Worm (Caenorhabditis elegans) whole organism, young adult: ENCODE data around the gene copb-2.

Experiments
- B0261.1 ChIP-seq: sonication (generic microtip); optimal IDR thresholded peaks from 2 replicates; lab custom pipeline; 2016; ENCODE audit warnings: mild to moderate bottlenecking, missing genetic modification characterization, moderate library complexity, missing compliant biosample characterization
- B0336.3 ChIP-seq: fragments of 200-800 bp; sonication (Bioruptor generic); IDR thresholded peaks from 2 replicates; pipeline ENCODE4 v1.3.6; 2022; ENCODE audit warnings: missing genetic modification characterization, missing compliant biosample characterization
- C06A6.2 ChIP-seq: fragments of 200-800 bp; sonication (Bioruptor generic); conservative IDR thresholded peaks from 2 replicates; pipeline ENCODE4 v1.3.6; 2022; ENCODE audit warnings: missing genetic modification characterization, missing compliant biosample characterization
- C17E4.6 ChIP-seq: fragments of 200-800 bp; sonication (Bioruptor generic); IDR thresholded peaks from 2 replicates; pipeline ENCODE4 v1.3.6; 2022; ENCODE audit warnings: missing genetic modification reagents, missing genetic modification characterization, missing compliant biosample characterization
- F33H1.4 ChIP-seq: fragments of 200-800 bp; sonication (Bioruptor generic); IDR thresholded peaks from 2 replicates; pipeline ENCODE4 v1.3.6; 2022; ENCODE audit warnings: missing genetic modification reagents, missing genetic modification characterization, missing compliant biosample characterization
- F57C9.4 ChIP-seq: sonication (generic microtip); optimal IDR thresholded peaks from 2 replicates; lab custom pipeline; 2017; ENCODE audit warnings: mild to moderate bottlenecking, missing genetic modification characterization, missing compliant biosample characterization
- Y53G8AR.9 ChIP-seq: fragments of 200-800 bp; sonication (Bioruptor generic); conservative IDR thresholded peaks from 2 replicates; pipeline ENCODE4 v1.3.6; 2022; ENCODE audit warnings: missing genetic modification reagents, missing genetic modification characterization, missing compliant biosample characterization
- Y56A3A.18 ChIP-seq: fragments of 200-800 bp; sonication (Bioruptor generic); IDR thresholded peaks from 2 replicates; pipeline ENCODE4 v1.3.6; 2022; ENCODE audit warnings: missing genetic modification reagents, missing genetic modification characterization, missing compliant biosample characterization
- akir-1 ChIP-seq: fragments of 200-800 bp; sonication (Bioruptor generic); optimal IDR thresholded peaks from 2 replicates; lab custom pipeline; 2018; ENCODE audit warnings: mild to moderate bottlenecking, missing genetic modification characterization, moderate library complexity, missing compliant biosample characterization
- aptf-3 ChIP-seq: fragments of 200-800 bp; sonication (Bioruptor generic); IDR thresholded peaks from 2 replicates; pipeline ENCODE4 v1.3.6; 2022; ENCODE audit warnings: missing genetic modification characterization, missing compliant biosample characterization
- attf-3 ChIP-seq: fragments of 200-800 bp; sonication (Bioruptor generic); conservative IDR thresholded peaks from 2 replicates; pipeline ENCODE4 v1.3.6; 2022; ENCODE audit warnings: missing genetic modification reagents, missing genetic modification characterization, missing compliant biosample characterization
- bed-2 ChIP-seq: fragments of 200-800 bp; sonication (Bioruptor generic); IDR thresholded peaks from 2 replicates; pipeline ENCODE4 v1.3.6; 2022; ENCODE audit warnings: missing genetic modification reagents, missing genetic modification characterization, missing compliant biosample characterization
- cebp-2 ChIP-seq: fragments of 200-800 bp; sonication (Bioruptor generic); IDR thresholded peaks from 2 replicates; pipeline ENCODE4 v1.3.6; 2022; ENCODE audit warnings: missing genetic modification characterization, missing compliant biosample characterization
- ceh-40 ChIP-seq: fragments of 200-800 bp; sonication (Bioruptor generic); IDR thresholded peaks from 2 replicates; pipeline ENCODE4 v1.3.6; 2022; ENCODE audit warnings: missing genetic modification characterization, missing compliant biosample characterization
- ceh-79 ChIP-seq: sonication (generic microtip); optimal IDR thresholded peaks from 2 replicates; lab custom pipeline; 2017; ENCODE audit warnings: mild to moderate bottlenecking, missing genetic modification characterization, missing compliant biosample characterization
- dox-1 ChIP-seq: fragments of 200-800 bp; sonication (Bioruptor generic); IDR thresholded peaks from 2 replicates; pipeline ENCODE4 v1.3.6; 2022; ENCODE audit warnings: missing genetic modification reagents, missing genetic modification characterization, missing compliant biosample characterization
- dpff-1 ChIP-seq: sonication (generic microtip); optimal IDR thresholded peaks from 2 replicates; lab custom pipeline; 2017; ENCODE audit warnings: mild to moderate bottlenecking, missing genetic modification characterization, missing compliant biosample characterization
- dpl-1 ChIP-seq: fragments of 150-350 bp; optimal IDR thresholded peaks from 2 replicates; lab custom pipeline; 2014; ENCODE audit warnings: missing biosample characterization, missing genetic modification reagents, missing genetic modification characterization
- ekl-4 ChIP-seq: fragments of 200-800 bp; sonication (Bioruptor generic); IDR thresholded peaks from 2 replicates; pipeline ENCODE4 v1.3.6; 2022; ENCODE audit warnings: missing genetic modification reagents, missing genetic modification characterization, missing compliant biosample characterization
- ets-4 ChIP-seq: fragments of 200-800 bp; sonication (Bioruptor generic); optimal IDR thresholded peaks from 2 replicates; lab custom pipeline; 2018; ENCODE audit warnings: mild to moderate bottlenecking, missing genetic modification characterization, missing compliant biosample characterization
- gei-17 ChIP-seq: fragments of 200-800 bp; sonication (Bioruptor generic); optimal IDR thresholded peaks from 2 replicates; lab custom pipeline; 2018; ENCODE audit warnings: mild to moderate bottlenecking, missing genetic modification characterization, missing compliant biosample characterization
- hlh-12 ChIP-seq: sonication (generic microtip); optimal IDR thresholded peaks from 2 replicates; lab custom pipeline; 2016; ENCODE audit warnings: missing genetic modification characterization, missing compliant biosample characterization
- hrde-1 ChIP-seq: sonication (generic microtip); optimal IDR thresholded peaks from 2 replicates; lab custom pipeline; 2016; ENCODE audit warnings: missing genetic modification characterization, mild to moderate bottlenecking, missing compliant biosample characterization, moderate library complexity, missing genotype, missing genetic modification reagents, borderline replicate concordance
- hsf-1 ChIP-seq: fragments of 200-800 bp; sonication (Bioruptor generic); IDR thresholded peaks from 2 replicates; pipeline ENCODE4 v1.3.6; 2022; ENCODE audit warnings: missing genetic modification reagents, missing genetic modification characterization, missing compliant biosample characterization
- let-526 ChIP-seq: fragments of 200-800 bp; sonication (Bioruptor generic); IDR thresholded peaks from 2 replicates; pipeline ENCODE4 v1.3.6; 2022; ENCODE audit warnings: missing genetic modification reagents, missing genetic modification characterization, missing compliant biosample characterization
- let-607 ChIP-seq, 2 experiments: fragments of 200-800 bp in 1 of 2; sonication (Bioruptor generic) in 1 of 2; sonication (generic microtip) in 1 of 2; optimal IDR thresholded peaks; 2 replicates each; lab custom pipeline; 2016 to 2018; ENCODE audit warnings: mild to moderate bottlenecking in 2 of 2, missing compliant biosample characterization in 2 of 2, missing genetic modification characterization in 2 of 2, moderate library complexity in 2 of 2, missing genotype in 1 of 2
- lin-35 ChIP-seq, 3 experiments: fragments of 150-350 bp in 2 of 3; sonication (generic microtip) in 1 of 3; optimal IDR thresholded peaks; 2 replicates each; lab custom pipeline; 2014 to 2018; ENCODE audit warnings: missing biosample characterization in 3 of 3, missing genetic modification characterization in 3 of 3, missing genetic modification reagents in 3 of 3
- madf-10 ChIP-seq: sonication (generic microtip); optimal IDR thresholded peaks from 2 replicates; lab custom pipeline; 2016; ENCODE audit warnings: mild to moderate bottlenecking, missing genetic modification characterization, missing compliant biosample characterization
- madf-6 ChIP-seq: fragments of 200-800 bp; sonication (Bioruptor generic); IDR thresholded peaks from 2 replicates; pipeline ENCODE4 v1.3.6; 2022; ENCODE audit warnings: missing genetic modification reagents, missing genetic modification characterization, missing compliant biosample characterization
- mcd-1 ChIP-seq: fragments of 200-800 bp; sonication (Bioruptor generic); IDR thresholded peaks from 2 replicates; pipeline ENCODE4 v1.3.6; 2022; ENCODE audit warnings: missing genetic modification reagents, missing genetic modification characterization, missing compliant biosample characterization
- mes-4 ChIP-seq: sonication (generic microtip); optimal IDR thresholded peaks from 2 replicates; lab custom pipeline; 2016; ENCODE audit warnings: missing genotype, missing genetic modification characterization, missing compliant biosample characterization
- mxl-1 ChIP-seq: sonication (generic microtip); optimal IDR thresholded peaks from 2 replicates; lab custom pipeline; 2016; ENCODE audit warnings: missing genetic modification characterization, missing compliant biosample characterization
- nfya-2 ChIP-seq: fragments of 200-800 bp; sonication (Bioruptor generic); IDR thresholded peaks from 2 replicates; pipeline ENCODE4 v1.3.6; 2022; ENCODE audit warnings: missing genetic modification reagents, missing genetic modification characterization, missing compliant biosample characterization
- nhr-80 ChIP-seq: sonication (generic microtip); optimal IDR thresholded peaks from 2 replicates; lab custom pipeline; 2016; ENCODE audit warnings: missing genetic modification characterization, missing compliant biosample characterization
- sdz-38 ChIP-seq: sonication (generic microtip); optimal IDR thresholded peaks from 2 replicates; lab custom pipeline; 2016; ENCODE audit warnings: missing genotype, missing genetic modification characterization, missing compliant biosample characterization
- snpc-1.3 ChIP-seq: sonication (generic microtip); optimal IDR thresholded peaks from 2 replicates; lab custom pipeline; 2017; ENCODE audit warnings: missing genetic modification characterization, mild to moderate bottlenecking, missing compliant biosample characterization, antibody characterized with exemption, moderate library complexity, missing genotype, missing genetic modification reagents; ENCODE audit not compliant: insufficient read depth
- snpc-3.4 ChIP-seq: sonication (generic microtip); optimal IDR thresholded peaks from 2 replicates; lab custom pipeline; 2017; ENCODE audit warnings: missing genetic modification characterization, mild to moderate bottlenecking, missing compliant biosample characterization, antibody characterized with exemption, moderate library complexity, missing genotype, missing genetic modification reagents
- snpc-4 ChIP-seq, 5 experiments: fragments of 150-350 bp in 1 of 5; sonication (generic microtip) in 4 of 5; optimal IDR thresholded peaks; 2 replicates each; lab custom pipeline; 2014 to 2018; ENCODE audit warnings: missing genetic modification characterization in 5 of 5, missing biosample characterization in 3 of 5, antibody characterized with exemption in 2 of 5, mild to moderate bottlenecking in 2 of 5, missing compliant biosample characterization in 2 of 5, missing genotype in 2 of 5, moderate library complexity in 2 of 5, missing genetic modification reagents in 1 of 5
- sptf-2 ChIP-seq: fragments of 200-800 bp; sonication (Bioruptor generic); optimal IDR thresholded peaks from 2 replicates; lab custom pipeline; 2018; ENCODE audit warnings: mild to moderate bottlenecking, missing genetic modification characterization, missing compliant biosample characterization
- tbp1 ChIP-seq: fragments of 200-800 bp; sonication (Bioruptor generic); optimal IDR thresholded peaks from 2 replicates; lab custom pipeline; 2018; ENCODE audit warnings: mild to moderate bottlenecking, missing genetic modification characterization, missing compliant biosample characterization
- tbx-9 ChIP-seq: sonication (generic microtip); optimal IDR thresholded peaks from 2 replicates; lab custom pipeline; 2016; ENCODE audit warnings: borderline replicate concordance, missing genetic modification characterization, inconsistent platforms, missing compliant biosample characterization
- ztf-22 ChIP-seq: fragments of 200-800 bp; sonication (Bioruptor generic); optimal IDR thresholded peaks from 2 replicates; lab custom pipeline; 2018; ENCODE audit warnings: mild to moderate bottlenecking, missing genetic modification characterization, moderate library complexity, missing compliant biosample characterization
- ztf-25 ChIP-seq: fragments of 200-800 bp; sonication (Bioruptor generic); IDR thresholded peaks from 2 replicates; pipeline ENCODE4 v1.3.6; 2022; ENCODE audit warnings: missing genetic modification reagents, missing genetic modification characterization, missing compliant biosample characterization
- ztf-28 ChIP-seq: fragments of 200-800 bp; sonication (Bioruptor generic); IDR thresholded peaks from 2 replicates; pipeline ENCODE4 v1.3.6; 2022; ENCODE audit warnings: missing genetic modification reagents, missing genetic modification characterization, missing compliant biosample characterization
- ztf-3 ChIP-seq: fragments of 200-800 bp; sonication (Bioruptor generic); optimal IDR thresholded peaks from 2 replicates; lab custom pipeline; 2018; ENCODE audit warnings: mild to moderate bottlenecking, missing genetic modification characterization, missing compliant biosample characterization
- ztf-6 ChIP-seq: fragments of 200-800 bp; sonication (Bioruptor generic); IDR thresholded peaks from 2 replicates; pipeline ENCODE4 v1.3.6; 2022; ENCODE audit warnings: missing genetic modification reagents, missing genetic modification characterization, missing compliant biosample characterization

copb-2 gene

DNA sequence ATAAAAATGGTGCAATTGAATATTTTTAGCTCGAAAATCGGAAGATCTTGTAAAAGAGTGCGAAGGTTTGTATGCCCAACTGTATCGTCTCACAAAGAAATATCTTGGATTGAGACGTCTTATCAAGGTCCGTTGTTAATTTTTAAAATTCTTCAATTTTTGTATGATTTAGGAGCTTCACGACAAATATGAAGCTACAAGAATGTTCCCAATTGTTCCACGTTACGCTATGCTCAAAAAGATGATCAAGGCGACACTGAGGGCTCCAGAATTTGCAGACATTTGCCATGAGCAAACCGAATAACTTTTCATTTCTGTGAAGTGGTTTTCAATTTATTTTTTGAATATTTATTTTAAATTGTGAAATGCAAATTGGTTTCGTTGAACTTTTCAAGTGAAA is 20.8 kb upstream of the copb-2 start (continued):
- TF ChIP-seq tbp1 (no peak), hlh-12 (tag; lab: Kevin White, UChicago) (no peak), bed-2 (no peak), aptf-3 (GFP tag; lab: Robert Waterston, UW) (no peak), madf-10 (tag; lab: Kevin White, UChicago) (no peak), ztf-22 (no peak), ets-4 (GFP tag; lab: Kevin White, UChicago) (no peak), B0336.3 (peak; percentile 93), gei-17 (GFP tag; lab: Kevin White, UChicago) (peak; percentile 32), ceh-79 (no peak), lin-35 (GFP tag; optimal IDR thresholded peaks at IDR 0.05; lab: Kevin White, UChicago) (no peak), hsf-1 (peak; percentile 49; the same call in 1 of the 2 replicates), snpc-1.3 (peak; percentile 24), attf-3 (GFP tag; lab: Robert Waterston, UW) (no peak), snpc-4 (GFP tag; optimal IDR thresholded peaks at IDR 0.05; lab: Kevin White, UChicago) (no peak), snpc-4 (tag; optimal IDR thresholded peaks at IDR 0.05; lab: Kevin White, UChicago) (peak in 2 of 4 experiments; percentile 68 to 84), C17E4.6 (GFP tag; lab: Robert Waterston, UW) (no peak), tbx-9 (tag; lab: Kevin White, UChicago) (no peak), let-526 (0 out of 2 replicates have a peak, but pooled peaks have one; percentile 28), F57C9.4 (tag; lab: Kevin White, UChicago) (no peak), akir-1 (GFP tag; lab: Kevin White, UChicago) (no peak), Y53G8AR.9 (GFP tag; lab: Robert Waterston, UW) (peak; percentile 82), madf-6 (GFP tag; lab: Robert Waterston, UW) (no peak), F33H1.4 (no peak), ztf-28 (GFP tag; lab: Robert Waterston, UW) (no peak), nfya-2 (GFP tag; lab: Robert Waterston, UW) (no peak), let-607 (tag; optimal IDR thresholded peaks at IDR 0.05; lab: Kevin White, UChicago) (no peak), ztf-6 (GFP tag; lab: Robert Waterston, UW) (no peak)

DNA sequence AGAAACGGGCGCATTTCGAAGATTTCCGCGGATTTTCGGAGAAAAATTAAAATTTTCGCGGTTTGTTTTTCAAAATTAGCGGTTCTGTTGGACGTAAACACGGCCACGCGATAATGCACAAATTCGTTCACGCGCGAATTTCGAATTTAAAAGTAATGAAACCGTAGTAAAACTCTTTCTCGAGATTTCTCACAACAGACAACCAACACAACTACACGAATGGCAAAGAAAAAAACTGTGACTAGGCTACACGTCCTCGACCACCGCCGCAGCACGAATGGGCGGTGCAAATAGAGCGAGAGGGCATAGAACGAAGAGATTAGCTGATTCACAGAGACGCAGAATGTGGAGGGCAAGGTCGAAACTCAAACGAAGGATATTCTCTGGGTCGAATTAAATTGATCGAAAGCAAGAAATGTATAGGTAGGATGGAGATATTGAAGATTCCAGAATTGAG is 18.6 kb upstream of the copb-2 start, which contains the start of gene idh-1:
TSS of gene idh-1 (minus strand) at position 228 of the 457 bp plus-strand sequence.
- no peak for TF ChIP-seq Y53G8AR.9 (GFP tag; lab: Robert Waterston, UW)
- peak; percentile 20 for TF ChIP-seq nhr-80 (tag; lab: Kevin White, UChicago)
- TF ChIP-seq hrde-1 (tag; lab: Kevin White, UChicago) = no peak
- TF ChIP-seq gei-17 (GFP tag; lab: Kevin White, UChicago) = no peak
- TF ChIP-seq sdz-38 (tag; lab: Kevin White, UChicago) = no peak
- no peak for TF ChIP-seq ekl-4
- no peak for TF ChIP-seq mxl-1 (tag; lab: Kevin White, UChicago)
- TF ChIP-seq madf-6 (GFP tag; lab: Robert Waterston, UW) = peak; percentile 92
- peak; percentile 53 for TF ChIP-seq tbp1
- TF ChIP-seq cebp-2 (GFP tag; lab: Robert Waterston, UW) = no peak
- TF ChIP-seq sptf-2 = no peak
- TF ChIP-seq B0261.1 (tag; lab: Kevin White, UChicago) = no peak
- peak; percentile 37; the same call in 1 of the 2 replicates for TF ChIP-seq Y56A3A.18 (GFP tag; lab: Robert Waterston, UW)
- peak; percentile 68 for TF ChIP-seq mcd-1
- peak; percentile 71 for TF ChIP-seq B0336.3
- no peak for TF ChIP-seq ets-4 (GFP tag; lab: Kevin White, UChicago)
- peak; percentile 75 for TF ChIP-seq snpc-3.4 (tag; lab: Kevin White, UChicago)
- no peak for TF ChIP-seq C06A6.2
- no peak for TF ChIP-seq mes-4 (tag; lab: Kevin White, UChicago)
- no peak for TF ChIP-seq snpc-4 (GFP tag; optimal IDR thresholded peaks at IDR 0.05; lab: Kevin White, UChicago)
- TF ChIP-seq snpc-4 (tag; optimal IDR thresholded peaks at IDR 0.05; lab: Kevin White, UChicago) = peak; percentile 14 to 79 (median 38)
- no peak for TF ChIP-seq dpff-1
- TF ChIP-seq ztf-25 (GFP tag; lab: Robert Waterston, UW) = no peak
- no peak for TF ChIP-seq ceh-40 (GFP tag; lab: Robert Waterston, UW)
- TF ChIP-seq dpl-1 (GFP tag; lab: Kevin White, UChicago) = peak; percentile 88
- TF ChIP-seq akir-1 (GFP tag; lab: Kevin White, UChicago) = no peak
- TF ChIP-seq dox-1 (GFP tag; lab: Robert Waterston, UW) = peak; percentile 64; the same call in 1 of the 2 replicates
- no peak for TF ChIP-seq ztf-3 (GFP tag; lab: Kevin White, UChicago)
- TF ChIP-seq ztf-28 (GFP tag; lab: Robert Waterston, UW) = no peak
